Worm (Caenorhabditis elegans) whole organism, young adult: ENCODE measurements around the gene mif-2.

Source experiments
- B0035.1 ChIP-seq: sonication (generic microtip); optimal IDR thresholded peaks from 2 replicates; lab custom pipeline; 2016; ENCODE audit warnings: missing genetic modification characterization, mild to moderate bottlenecking, missing compliant biosample characterization, missing genotype, missing genetic modification reagents
- F10E7.11 ChIP-seq: sonication (generic microtip); optimal IDR thresholded peaks from 2 replicates; lab custom pipeline; 2017; ENCODE audit warnings: mild to moderate bottlenecking, missing genetic modification characterization, moderate library complexity, missing compliant biosample characterization
- ceh-40 ChIP-seq: fragments of 200-800 bp; sonication (Bioruptor generic); IDR thresholded peaks from 2 replicates; pipeline ENCODE4 v1.3.6; 2022; ENCODE audit warnings: missing genetic modification characterization, missing compliant biosample characterization
- madf-10 ChIP-seq: sonication (generic microtip); optimal IDR thresholded peaks from 2 replicates; lab custom pipeline; 2016; ENCODE audit warnings: mild to moderate bottlenecking, missing genetic modification characterization, missing compliant biosample characterization
- madf-6 ChIP-seq: fragments of 200-800 bp; sonication (Bioruptor generic); IDR thresholded peaks from 2 replicates; pipeline ENCODE4 v1.3.6; 2022; ENCODE audit warnings: missing genetic modification reagents, missing genetic modification characterization, missing compliant biosample characterization
- nhr-90 ChIP-seq: sonication (generic microtip); optimal IDR thresholded peaks from 2 replicates; lab custom pipeline; 2016; ENCODE audit warnings: missing genotype, mild to moderate bottlenecking, missing genetic modification characterization, missing compliant biosample characterization
- pha-4 ChIP-seq: fragments of 150-350 bp; sonication (generic microtip); optimal IDR thresholded peaks from 2 replicates; lab custom pipeline; 2014; ENCODE audit warnings: missing biosample characterization, missing genetic modification reagents, missing genetic modification characterization
- sea-2 ChIP-seq: fragments of 200-800 bp; sonication (Bioruptor generic); IDR thresholded peaks from 2 replicates; pipeline ENCODE4 v1.3.6; 2022; ENCODE audit warnings: missing genetic modification characterization, missing compliant biosample characterization
- snpc-1.1 ChIP-seq: sonication (generic microtip); optimal IDR thresholded peaks from 2 replicates; lab custom pipeline; 2017; ENCODE audit warnings: missing genetic modification characterization, mild to moderate bottlenecking, missing compliant biosample characterization, antibody characterized with exemption, moderate library complexity, missing genotype, missing genetic modification reagents; ENCODE audit not compliant: insufficient read depth
- snpc-1.3 ChIP-seq: sonication (generic microtip); optimal IDR thresholded peaks from 2 replicates; lab custom pipeline; 2017; ENCODE audit warnings: missing genetic modification characterization, mild to moderate bottlenecking, missing compliant biosample characterization, antibody characterized with exemption, moderate library complexity, missing genotype, missing genetic modification reagents; ENCODE audit not compliant: insufficient read depth
- snpc-4 ChIP-seq, 5 experiments: fragments of 150-350 bp in 1 of 5; sonication (generic microtip) in 4 of 5; optimal IDR thresholded peaks; 2 replicates each; lab custom pipeline; 2014 to 2018; ENCODE audit warnings: missing genetic modification characterization in 5 of 5, missing biosample characterization in 3 of 5, antibody characterized with exemption in 2 of 5, mild to moderate bottlenecking in 2 of 5, missing compliant biosample characterization in 2 of 5, missing genotype in 2 of 5, moderate library complexity in 2 of 5, missing genetic modification reagents in 1 of 5
- tlf-1 ChIP-seq: fragments of 200-800 bp; sonication (Bioruptor generic); optimal IDR thresholded peaks from 2 replicates; lab custom pipeline; 2018; ENCODE audit warnings: mild to moderate bottlenecking, missing genetic modification characterization, missing compliant biosample characterization
- ztf-22 ChIP-seq: fragments of 200-800 bp; sonication (Bioruptor generic); optimal IDR thresholded peaks from 2 replicates; lab custom pipeline; 2018; ENCODE audit warnings: mild to moderate bottlenecking, missing genetic modification characterization, moderate library complexity, missing compliant biosample characterization

DNA sequence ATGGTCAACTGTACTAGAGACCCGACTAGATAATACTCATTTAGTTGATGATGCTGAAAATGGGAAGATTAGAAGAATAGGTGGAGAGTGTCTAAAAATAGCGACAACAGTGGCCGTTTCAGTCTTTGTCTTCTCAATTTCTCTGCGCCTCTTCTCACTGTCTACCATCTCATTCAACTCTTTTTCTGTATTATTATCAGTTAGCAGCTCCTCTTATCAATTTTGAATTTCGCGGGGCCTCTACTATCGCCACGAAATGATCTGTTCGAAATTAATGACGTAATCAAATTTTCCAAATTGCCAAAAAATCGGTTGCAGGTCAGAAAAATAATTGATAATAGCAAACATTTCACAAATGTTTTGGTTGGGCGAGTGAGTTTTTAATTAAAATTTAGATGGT, 36.6 kb downstream of the mif-2 start:
- TF ChIP-seq pha-4 (no peak), ceh-40 (GFP tag; lab: Robert Waterston, UW) (no peak), nhr-90 (tag; lab: Kevin White, UChicago) (no peak), sea-2 (GFP tag; lab: Robert Waterston, UW) (no peak), madf-6 (no peak), snpc-1.3 (tag; lab: Kevin White, UChicago) (no peak), F10E7.11 (tag; lab: Kevin White, UChicago) (no peak), B0035.1 (tag; lab: Kevin White, UChicago) (no peak), tlf-1 (GFP tag; lab: Kevin White, UChicago) (no peak), madf-10 (tag; lab: Kevin White, UChicago) (no peak), snpc-4 (GFP tag; optimal IDR thresholded peaks at IDR 0.05; lab: Kevin White, UChicago) (no peak), snpc-4 (tag; optimal IDR thresholded peaks at IDR 0.05; lab: Kevin White, UChicago) (no peak), ztf-22 (GFP tag; lab: Kevin White, UChicago) (no peak), snpc-1.1 (tag; lab: Kevin White, UChicago) (no peak)
